Fruit fly (Drosophila melanogaster): ENCODE results near the gene CG11816.
A peak's percentile ranks its signal among the peaks of the same experiment; 100 is the strongest.

CG11816 gene

dm6 chrX:13542084-13542483 lies 13.5 kb downstream of the CG11816 start:
- TF ChIP-seq CG13204 (GFP tag; optimal IDR thresholded peaks at IDR 0.05) (no peak), CG32121 (GFP tag; IDR thresholded peaks at IDR 0.05) (no peak), fd96Ca (GFP tag; IDR thresholded peaks at IDR 0.05) (no peak), Pif1A (GFP tag; optimal IDR thresholded peaks at IDR 0.05) (no peak), CG14655 (GFP tag; optimal IDR thresholded peaks at IDR 0.05) (no peak), CG34367 (tag; optimal IDR thresholded peaks at IDR 0.05) (no peak), Ets98B (GFP tag; IDR thresholded peaks at IDR 0.05) (no peak), CG8301 (tag; optimal IDR thresholded peaks at IDR 0.05) (no peak), CG9948 (tag; optimal IDR thresholded peaks at IDR 0.05) (no peak), EcR (GFP tag; optimal IDR thresholded peaks at IDR 0.05) (no peak), CG4496 (GFP tag; IDR thresholded peaks at IDR 0.05) (no peak), CG12605 (GFP tag; IDR thresholded peaks at IDR 0.05) (no peak), D1 (tag; optimal IDR thresholded peaks at IDR 0.05) (no peak), CG10348 (GFP tag; IDR thresholded peaks at IDR 0.05) (no peak)

DNA sequence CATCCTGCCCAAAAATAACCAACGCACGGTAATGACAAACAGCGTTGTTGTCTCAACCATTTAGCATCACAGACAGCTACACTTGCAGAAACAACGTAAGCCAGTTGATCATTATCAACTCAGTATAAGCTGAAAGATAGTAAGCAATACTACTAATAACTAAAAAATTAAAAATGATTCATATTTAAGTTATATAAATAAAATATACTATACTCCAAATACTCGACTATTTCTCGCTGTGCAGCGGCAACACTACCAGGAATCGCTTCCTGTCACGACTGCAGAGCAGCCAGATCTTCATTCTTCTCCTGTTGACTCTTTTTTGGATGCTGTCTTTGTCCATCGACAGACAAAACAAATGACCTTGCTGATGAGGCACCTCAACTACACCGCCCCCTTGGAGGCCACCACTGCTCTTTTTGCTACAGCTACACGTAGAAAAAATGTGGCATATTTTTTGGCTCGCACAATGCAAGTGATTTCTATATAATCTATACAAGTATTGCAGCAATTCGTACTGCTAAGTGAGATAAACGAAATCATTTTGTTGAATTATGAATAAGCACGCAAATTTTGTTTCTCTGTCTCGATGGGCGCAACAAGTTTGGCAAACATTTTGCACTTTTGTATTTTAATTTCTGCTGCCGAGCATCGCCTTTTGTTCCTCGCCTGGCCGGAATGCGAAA lies 14.5 kb downstream of the CG11816 start:
- TF ChIP-seq CG17806 (tag; optimal IDR thresholded peaks at IDR 0.05) (peak; percentile 29), CG32121 (GFP tag; IDR thresholded peaks at IDR 0.05) (no peak), Pif1B (GFP tag; optimal IDR thresholded peaks at IDR 0.05) (peak; percentile 39), CG8159 (tag; optimal IDR thresholded peaks at IDR 0.05) (peak; percentile 57), gl (tag; optimal IDR thresholded peaks at IDR 0.05) (no peak), D1 (tag; optimal IDR thresholded peaks at IDR 0.05) (no peak), CG15710 (tag; optimal IDR thresholded peaks at IDR 0.05) (peak; percentile 37), CG14655 (GFP tag; optimal IDR thresholded peaks at IDR 0.05) (peak; percentile 28), CG8301 (tag; optimal IDR thresholded peaks at IDR 0.05) (peak; percentile 3), Snoo (tag; optimal IDR thresholded peaks at IDR 0.05) (peak; percentile 40), CG9948 (tag; optimal IDR thresholded peaks at IDR 0.05) (peak; percentile 40), CG10348 (GFP tag; IDR thresholded peaks at IDR 0.05) (no peak), CG34367 (tag; optimal IDR thresholded peaks at IDR 0.05) (peak; percentile 19), CG13204 (GFP tag; optimal IDR thresholded peaks at IDR 0.05) (no peak), Pif1A (GFP tag; optimal IDR thresholded peaks at IDR 0.05) (peak; percentile 48), CG4496 (GFP tag; IDR thresholded peaks at IDR 0.05) (peak; percentile 47; the same call in 1 of the 3 replicates)

- peak; percentile 1 for TF ChIP-seq CG8159 (tag; optimal IDR thresholded peaks at IDR 0.05)
- TF ChIP-seq CG10348 (GFP tag; IDR thresholded peaks at IDR 0.05), result no peak
- peak; percentile 24 for TF ChIP-seq CG9948 (tag; optimal IDR thresholded peaks at IDR 0.05)
- TF ChIP-seq CG14655 (GFP tag; optimal IDR thresholded peaks at IDR 0.05), result peak; percentile 25
- TF ChIP-seq CG34367 (tag; optimal IDR thresholded peaks at IDR 0.05), result peak; percentile 9
- peak; percentile 26 for TF ChIP-seq CG17806 (tag; optimal IDR thresholded peaks at IDR 0.05)
- TF ChIP-seq CG32121 (GFP tag; IDR thresholded peaks at IDR 0.05), result no peak
- no peak for TF ChIP-seq D1 (tag; optimal IDR thresholded peaks at IDR 0.05)
- no peak for TF ChIP-seq EcR (GFP tag; optimal IDR thresholded peaks at IDR 0.05)
- TF ChIP-seq fd96Ca (GFP tag; IDR thresholded peaks at IDR 0.05), result no peak
- TF ChIP-seq Ets98B (GFP tag; IDR thresholded peaks at IDR 0.05), result no peak
Observed at dm6 chrX:13539448-13539847, 16.2 kb downstream of the CG11816 start.

dm6 chrX:13536776-13537175 lies 18.8 kb downstream of the CG11816 start:
- TF ChIP-seq CG34367 (tag; optimal IDR thresholded peaks at IDR 0.05) (peak; percentile 5), CG4496 (GFP tag; IDR thresholded peaks at IDR 0.05) (no peak), D1 (tag; optimal IDR thresholded peaks at IDR 0.05) (no peak), CG17806 (tag; optimal IDR thresholded peaks at IDR 0.05) (peak; percentile 20), gl (tag; optimal IDR thresholded peaks at IDR 0.05) (no peak), CG13204 (GFP tag; optimal IDR thresholded peaks at IDR 0.05) (no peak), Pif1A (GFP tag; optimal IDR thresholded peaks at IDR 0.05) (no peak), CG8159 (tag; optimal IDR thresholded peaks at IDR 0.05) (peak; percentile 41), CG12605 (GFP tag; IDR thresholded peaks at IDR 0.05) (no peak), CG9948 (tag; optimal IDR thresholded peaks at IDR 0.05) (peak; percentile 15), CG14655 (GFP tag; optimal IDR thresholded peaks at IDR 0.05) (peak; percentile 11), CG15710 (tag; optimal IDR thresholded peaks at IDR 0.05) (peak; percentile 39), rn (GFP tag; IDR thresholded peaks at IDR 0.05) (no peak)

DNA sequence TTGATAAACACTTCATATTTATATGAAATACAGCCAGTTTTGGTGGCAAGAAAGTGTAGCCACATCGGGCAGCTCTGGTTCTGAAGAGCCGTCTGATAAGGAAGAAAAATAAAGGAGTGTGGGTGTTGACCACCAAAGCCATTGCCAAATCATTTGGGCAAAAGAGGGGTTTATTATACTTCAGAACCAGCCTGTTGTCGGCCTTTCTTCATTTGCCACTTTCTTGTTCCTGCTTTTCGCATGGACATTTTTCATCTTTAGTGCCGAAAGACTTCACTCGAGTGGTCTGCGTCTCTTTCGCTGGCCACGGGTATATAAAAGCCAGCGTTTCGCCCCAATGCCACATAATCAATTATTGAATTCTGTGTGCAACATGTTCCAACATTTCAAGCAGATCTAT lies 21.5 kb downstream of the CG11816 start, which contains the start of gene CG15756:
Gene CG15756 (plus strand): TSS at position 301 of the 400 bp plus-strand sequence.
- TF ChIP-seq fd96Ca (GFP tag; IDR thresholded peaks at IDR 0.05) (no peak), Pif1A (GFP tag; optimal IDR thresholded peaks at IDR 0.05) (no peak), D1 (tag; optimal IDR thresholded peaks at IDR 0.05) (no peak), CG32121 (GFP tag; IDR thresholded peaks at IDR 0.05) (no peak), CG8159 (tag; optimal IDR thresholded peaks at IDR 0.05) (no peak), CG14655 (GFP tag; optimal IDR thresholded peaks at IDR 0.05) (no peak), CG9948 (tag; optimal IDR thresholded peaks at IDR 0.05) (no peak), Snoo (tag; optimal IDR thresholded peaks at IDR 0.05) (no peak), gl (tag; optimal IDR thresholded peaks at IDR 0.05) (no peak), CG12605 (GFP tag; IDR thresholded peaks at IDR 0.05) (no peak), CG10348 (GFP tag; IDR thresholded peaks at IDR 0.05) (no peak), CG13204 (GFP tag; optimal IDR thresholded peaks at IDR 0.05) (no peak), CG4496 (GFP tag; IDR thresholded peaks at IDR 0.05) (no peak), Pif1B (GFP tag; optimal IDR thresholded peaks at IDR 0.05) (no peak), CG34367 (tag; optimal IDR thresholded peaks at IDR 0.05) (no peak), rn (GFP tag; IDR thresholded peaks at IDR 0.05) (no peak), CG17806 (tag; optimal IDR thresholded peaks at IDR 0.05) (no peak), CG15710 (tag; optimal IDR thresholded peaks at IDR 0.05) (no peak)

Data from whole organism, pupa.